Fruit fly (Drosophila melanogaster) whole organism, embryonic: ENCODE measurements around the gene Cyp313a3.

Experiments
- Adf1 ChIP-seq: fragments of 200-800 bp; sonication (Bioruptor generic); IDR thresholded peaks from 2 replicates; pipeline ENCODE4 v1.3.6; 2022; ENCODE audit warnings: missing biosample characterization, missing genetic modification characterization
- Bgb ChIP-seq: fragments of 200-800 bp; sonication (Bioruptor generic); IDR thresholded peaks from 2 replicates; pipeline ENCODE4 v1.3.6; 2022; ENCODE audit warnings: missing biosample characterization, missing genetic modification characterization; ENCODE audit not compliant: partially characterized antibody
- CG10209 ChIP-seq: fragments of 200-800 bp; sonication (Bioruptor generic); optimal IDR thresholded peaks from 3 replicates; lab custom pipeline; 2017; ENCODE audit warnings: missing biosample characterization, mild to moderate bottlenecking, missing genetic modification characterization, missing genetic modification reagents
- CG11085 ChIP-seq: fragments of 200-800 bp; sonication (Bioruptor generic); IDR thresholded peaks from 2 replicates; pipeline ENCODE4 v1.3.6; 2022; ENCODE audit warnings: missing biosample characterization, missing genetic modification characterization
- CG12071 ChIP-seq: fragments of 200-800 bp; sonication (Bioruptor generic); optimal IDR thresholded peaks from 3 replicates; lab custom pipeline; 2018; ENCODE audit warnings: missing biosample characterization, mild to moderate bottlenecking, missing genetic modification characterization
- CG12236 ChIP-seq: fragments of 200-800 bp; sonication (Bioruptor generic); optimal IDR thresholded peaks from 2 replicates; lab custom pipeline; 2016; ENCODE audit warnings: missing biosample characterization, missing genetic modification characterization
- CG13287 ChIP-seq: fragments of 200-800 bp; sonication (Bioruptor generic); IDR thresholded peaks from 2 replicates; pipeline ENCODE4 v1.3.6; 2022; ENCODE audit warnings: missing biosample characterization, missing genetic modification characterization; ENCODE audit not compliant: partially characterized antibody
- CG15601 ChIP-seq: fragments of 200-800 bp; sonication (Bioruptor generic); optimal IDR thresholded peaks from 3 replicates; lab custom pipeline; 2019; ENCODE audit warnings: missing biosample characterization, mild to moderate bottlenecking, missing genetic modification characterization, moderate library complexity
- CG1603 ChIP-seq: fragments of 200-800 bp; sonication (Bioruptor generic); optimal IDR thresholded peaks from 2 replicates; lab custom pipeline; 2019; ENCODE audit warnings: missing biosample characterization, mild to moderate bottlenecking, missing genetic modification characterization, moderate library complexity
- CG1832 ChIP-seq: fragments of 200-800 bp; sonication (Bioruptor generic); optimal IDR thresholded peaks from 2 replicates; lab custom pipeline; 2017; ENCODE audit warnings: missing biosample characterization, mild to moderate bottlenecking, missing genetic modification characterization, inconsistent platforms
- CG2199 ChIP-seq: fragments of 200-800 bp; sonication (Bioruptor generic); IDR thresholded peaks from 3 replicates; pipeline ENCODE4 v1.3.6; 2022; ENCODE audit warnings: missing biosample characterization, missing genetic modification characterization
- CG3407 ChIP-seq: fragments of 200-800 bp; sonication (Bioruptor generic); optimal IDR thresholded peaks from 2 replicates; lab custom pipeline; 2018; ENCODE audit warnings: missing biosample characterization, mild to moderate bottlenecking, missing genetic modification characterization
- CG34376 ChIP-seq: fragments of 200-800 bp; sonication (Bioruptor generic); optimal IDR thresholded peaks from 2 replicates; lab custom pipeline; 2018; ENCODE audit warnings: missing biosample characterization, mild to moderate bottlenecking, missing genetic modification characterization
- CG4360 ChIP-seq: fragments of 200-800 bp; sonication (Bioruptor generic); IDR thresholded peaks from 2 replicates; pipeline ENCODE4 v1.3.6; 2022; ENCODE audit warnings: missing biosample characterization, missing genetic modification characterization
- CG43689 ChIP-seq: fragments of 200-800 bp; sonication (Bioruptor generic); IDR thresholded peaks from 2 replicates; pipeline ENCODE4 v1.3.6; 2022; ENCODE audit warnings: missing biosample characterization, missing genetic modification characterization
- CG6175 ChIP-seq: fragments of 200-800 bp; sonication (Bioruptor generic); IDR thresholded peaks from 3 replicates; pipeline ENCODE4 v1.3.6; 2022; ENCODE audit warnings: missing biosample characterization, missing genetic modification characterization
- CG7786 ChIP-seq: fragments of 200-800 bp; sonication (Bioruptor generic); optimal IDR thresholded peaks from 2 replicates; lab custom pipeline; 2016; ENCODE audit warnings: missing biosample characterization, missing genetic modification characterization
- CG9437 ChIP-seq: fragments of 200-800 bp; sonication (Bioruptor generic); optimal IDR thresholded peaks from 2 replicates; lab custom pipeline; 2018; ENCODE audit warnings: missing biosample characterization, mild to moderate bottlenecking, missing genetic modification characterization
- CTCF ChIP-seq: fragments of 200-800 bp; sonication (Bioruptor generic); optimal IDR thresholded peaks from 2 replicates; lab custom pipeline; 2017; ENCODE audit warnings: missing biosample characterization, mild to moderate bottlenecking, missing genetic modification characterization, moderate library complexity
- D ChIP-seq, 2 experiments: fragments of 200-800 bp in 1 of 2; fragments of >200 bp in 1 of 2; sonication (Bioruptor generic) in 1 of 2; optimal IDR thresholded peaks; 2 replicates in 1 of 2; 3 replicates in 1 of 2; lab custom pipeline; 2017; ENCODE audit warnings: mild to moderate bottlenecking in 1 of 2, missing biosample characterization in 1 of 2, missing genetic modification characterization in 1 of 2, missing genetic modification reagents in 1 of 2
- Deaf1 ChIP-seq: fragments of 200-800 bp; optimal IDR thresholded peaks from 3 replicates; lab custom pipeline; 2019; ENCODE audit warnings: missing biosample characterization, mild to moderate bottlenecking, missing genetic modification characterization, moderate library complexity
- Hr78 ChIP-seq, 2 experiments: fragments of 200-800 bp in 1 of 2; fragments of >200 bp in 1 of 2; sonication (Bioruptor generic) in 1 of 2; optimal IDR thresholded peaks; 2 replicates each; lab custom pipeline; 2017 to 2019; ENCODE audit warnings: missing biosample characterization in 2 of 2, missing genetic modification characterization in 2 of 2, mild to moderate bottlenecking in 1 of 2, moderate library complexity in 1 of 2
- Jarid2 ChIP-seq: fragments of 200-800 bp; sonication (Bioruptor generic); optimal IDR thresholded peaks from 3 replicates; lab custom pipeline; 2017; ENCODE audit warnings: mild to moderate bottlenecking, missing biosample characterization, missing genetic modification reagents, missing genetic modification characterization
- Kr ChIP-seq: fragments of 200-800 bp; sonication (Bioruptor generic); optimal IDR thresholded peaks from 2 replicates; lab custom pipeline; 2017; ENCODE audit warnings: missing biosample characterization, mild to moderate bottlenecking, missing genetic modification characterization
- Nf-YA ChIP-seq: fragments of 200-800 bp; sonication (Bioruptor generic); IDR thresholded peaks from 2 replicates; pipeline ENCODE4 v1.3.6; 2022; ENCODE audit warnings: missing biosample characterization, missing genetic modification characterization
- Nf-YB ChIP-seq: fragments of 200-800 bp; sonication (Bioruptor generic); optimal IDR thresholded peaks from 3 replicates; lab custom pipeline; 2019; ENCODE audit warnings: missing biosample characterization, mild to moderate bottlenecking, missing genetic modification characterization, moderate library complexity
- Opbp ChIP-seq: fragments of 200-800 bp; sonication (Bioruptor generic); IDR thresholded peaks from 3 replicates; pipeline ENCODE4 v1.3.6; 2022; ENCODE audit warnings: missing biosample characterization, missing genetic modification characterization; ENCODE audit not compliant: partially characterized antibody
- Trl ChIP-seq, 3 experiments: fragments of >200 bp in 2 of 3; fragments of 200-800 bp in 1 of 3; sonication (Bioruptor generic) in 1 of 3; optimal IDR thresholded peaks; 2 replicates in 1 of 3; 3 replicates in 2 of 3; lab custom pipeline; 2016 to 2017; ENCODE audit warnings: missing biosample characterization in 1 of 3, missing genetic modification characterization in 1 of 3
- Vsx1 ChIP-seq: fragments of 200-800 bp; sonication (Bioruptor generic); optimal IDR thresholded peaks from 2 replicates; lab custom pipeline; 2017; ENCODE audit warnings: missing biosample characterization, mild to moderate bottlenecking, missing genetic modification characterization, missing genetic modification reagents
- YL-1 ChIP-seq: fragments of 200-800 bp; sonication (Bioruptor generic); optimal IDR thresholded peaks from 3 replicates; lab custom pipeline; 2017; ENCODE audit warnings: missing biosample characterization, mild to moderate bottlenecking, missing genetic modification characterization
- bbx ChIP-seq: fragments of 200-800 bp; sonication (Bioruptor generic); IDR thresholded peaks from 2 replicates; pipeline ENCODE4 v1.3.6; 2022; ENCODE audit warnings: missing biosample characterization, missing genetic modification characterization; ENCODE audit not compliant: partially characterized antibody
- cad ChIP-seq: fragments of >200 bp; optimal IDR thresholded peaks from 2 replicates; lab custom pipeline; 2017; ENCODE audit warnings: missing biosample characterization, missing genetic modification characterization
- cg ChIP-seq: fragments of 200-800 bp; sonication (Bioruptor generic); optimal IDR thresholded peaks from 3 replicates; lab custom pipeline; 2019; ENCODE audit warnings: missing biosample characterization, mild to moderate bottlenecking, missing genetic modification characterization, moderate library complexity
- chinmo ChIP-seq: fragments of 200-800 bp; sonication (Bioruptor generic); IDR thresholded peaks from 4 replicates; pipeline ENCODE4 v1.3.6; 2022; ENCODE audit warnings: missing biosample characterization, missing genetic modification characterization; ENCODE audit not compliant: partially characterized antibody
- crol ChIP-seq: fragments of 200-800 bp; sonication (Bioruptor generic); IDR thresholded peaks from 2 replicates; pipeline ENCODE4 v1.3.6; 2022; ENCODE audit warnings: missing biosample characterization, missing genetic modification characterization
- grn ChIP-seq: fragments of 200-800 bp; sonication (Bioruptor generic); optimal IDR thresholded peaks from 3 replicates; lab custom pipeline; 2017; ENCODE audit warnings: missing biosample characterization, missing genetic modification characterization
- her ChIP-seq: fragments of 200-800 bp; sonication (Bioruptor generic); optimal IDR thresholded peaks from 2 replicates; lab custom pipeline; 2016; ENCODE audit warnings: missing biosample characterization, missing genetic modification characterization
- phol ChIP-seq: fragments of 200-800 bp; sonication (Bioruptor generic); optimal IDR thresholded peaks from 3 replicates; lab custom pipeline; 2018; ENCODE audit warnings: missing biosample characterization, mild to moderate bottlenecking, missing genetic modification characterization, moderate library complexity
- salm ChIP-seq: fragments of 200-800 bp; sonication (Bioruptor generic); optimal IDR thresholded peaks from 2 replicates; lab custom pipeline; 2018; ENCODE audit warnings: missing biosample characterization, mild to moderate bottlenecking, missing genetic modification characterization
- seq ChIP-seq: fragments of 200-800 bp; sonication (Bioruptor generic); IDR thresholded peaks from 2 replicates; pipeline ENCODE4 v1.3.6; 2022; ENCODE audit warnings: missing biosample characterization, missing genetic modification characterization
- sna ChIP-seq: fragments of 200-800 bp; sonication (Bioruptor generic); IDR thresholded peaks from 2 replicates; pipeline ENCODE4 v1.3.6; 2022; ENCODE audit warnings: missing biosample characterization, missing genetic modification characterization; ENCODE audit not compliant: partially characterized antibody
- tll ChIP-seq, 2 experiments: fragments of 200-800 bp in 1 of 2; fragments of >200 bp in 1 of 2; sonication (Bioruptor generic) in 1 of 2; optimal IDR thresholded peaks; 2 replicates each; lab custom pipeline; 2017 to 2019; ENCODE audit warnings: missing biosample characterization in 2 of 2, missing genetic modification characterization in 2 of 2, mild to moderate bottlenecking in 1 of 2, moderate library complexity in 1 of 2
- tna ChIP-seq: fragments of 200-800 bp; sonication (Bioruptor generic); IDR thresholded peaks from 2 replicates; pipeline ENCODE4 v1.3.6; 2022; ENCODE audit warnings: missing biosample characterization, missing genetic modification characterization; ENCODE audit not compliant: partially characterized antibody
- unpg ChIP-seq: fragments of 200-800 bp; sonication (Bioruptor generic); optimal IDR thresholded peaks from 3 replicates; lab custom pipeline; 2018; ENCODE audit warnings: missing biosample characterization, mild to moderate bottlenecking, missing genetic modification characterization, moderate library complexity
- wor ChIP-seq: fragments of 200-800 bp; sonication (Bioruptor generic); IDR thresholded peaks from 2 replicates; pipeline ENCODE4 v1.3.6; 2022; ENCODE audit warnings: missing biosample characterization, missing genetic modification characterization
- zen ChIP-seq: fragments of 200-800 bp; sonication (Bioruptor generic); optimal IDR thresholded peaks from 3 replicates; lab custom pipeline; 2018; ENCODE audit warnings: missing biosample characterization, mild to moderate bottlenecking, missing genetic modification characterization, moderate library complexity

Gene Cyp313a3

DNA sequence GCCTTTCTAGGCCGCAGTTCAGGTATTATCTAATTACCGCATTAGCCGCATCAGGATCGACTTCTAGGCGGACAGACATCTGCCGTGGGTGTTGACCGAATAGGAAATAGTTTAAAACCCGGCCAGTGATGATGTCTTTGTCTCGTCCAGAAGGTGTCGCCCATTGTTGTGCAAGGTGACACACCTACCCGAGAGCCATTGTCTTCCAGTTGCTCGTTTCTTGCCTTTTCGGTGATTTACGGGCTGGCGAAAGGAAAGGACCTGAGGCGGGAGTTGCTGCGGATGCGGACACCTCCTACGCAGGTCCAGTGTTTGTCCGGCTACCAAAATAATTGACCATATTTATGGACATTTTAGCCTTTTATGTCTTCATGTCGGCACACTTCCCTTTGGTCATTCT, 9.2 kb upstream of the Cyp313a3 start:
- TF ChIP-seq CG7786 (no peak), Kr (peak; percentile 5), tll (GFP tag; optimal IDR thresholded peaks at IDR 0.05; lab: Kevin White, UChicago) (peak in 1 of 2 experiments; percentile 93), zen (peak; percentile 61), D (optimal IDR thresholded peaks at IDR 0.05; lab: Kevin White, UChicago) (peak; percentile 92), D (GFP tag; optimal IDR thresholded peaks at IDR 0.05; lab: Kevin White, UChicago) (no peak), CG9437 (no peak), CG12236 (GFP tag; lab: Kevin White, UChicago) (no peak), CG13287 (no peak), cad (GFP tag; lab: Kevin White, UChicago) (peak; percentile 83)

- TF ChIP-seq YL-1 (GFP tag; lab: Kevin White, UChicago) (no peak), Bgb (GFP tag; lab: Robert Waterston, UW) (peak; percentile 64; the same call in 1 of the 2 replicates), CG1832 (GFP tag; lab: Kevin White, UChicago) (peak; percentile 78), Nf-YA (GFP tag; lab: Robert Waterston, UW) (peak; percentile 91), seq (GFP tag; lab: Robert Waterston, UW) (0 out of 2 replicates have a peak, but pooled peaks have one; percentile 38), her (GFP tag; lab: Kevin White, UChicago) (no peak), unpg (peak; percentile 12), CG4360 (GFP tag; lab: Robert Waterston, UW) (0 out of 2 replicates have a peak, but pooled peaks have one; percentile 8), CTCF (GFP tag; lab: Kevin White, UChicago) (peak; percentile 36), wor (GFP tag; lab: Robert Waterston, UW) (no peak), Nf-YB (GFP tag; lab: Kevin White, UChicago) (peak; percentile 98), tna (GFP tag; lab: Robert Waterston, UW) (peak; percentile 27; the same call in 1 of the 2 replicates), sna (GFP tag; lab: Robert Waterston, UW) (0 out of 2 replicates have a peak, but pooled peaks have one; percentile 14), bbx (peak; percentile 57; the same call in 1 of the 2 replicates), CG2199 (peak; percentile 87; the same call in 2 of the 3 replicates), Jarid2 (GFP tag; lab: Kevin White, UChicago) (peak; percentile 84), Hr78 (GFP tag; optimal IDR thresholded peaks at IDR 0.05; lab: Kevin White, UChicago) (peak in 1 of 2 experiments; percentile 62), phol (tag; lab: Kevin White, UChicago) (no peak), CG12071 (GFP tag; lab: Kevin White, UChicago) (peak; percentile 12), CG13287 (peak; percentile 13; the same call in 1 of the 2 replicates), Deaf1 (peak; percentile 82), salm (no peak), Vsx1 (peak; percentile 2), cg (peak; percentile 65), CG6175 (peak; percentile 22; the same call in 1 of the 3 replicates), CG15601 (tag; lab: Kevin White, UChicago) (no peak), grn (peak; percentile 17), chinmo (GFP tag; lab: Robert Waterston, UW) (0 out of 4 replicates have a peak, but pooled peaks have one; percentile 77), CG1603 (tag; lab: Kevin White, UChicago) (peak; percentile 10), CG34376 (GFP tag; lab: Kevin White, UChicago) (peak; percentile 76), Opbp (GFP tag; lab: Robert Waterston, UW) (0 out of 3 replicates have a peak, but pooled peaks have one; percentile 10), CG11085 (GFP tag; lab: Robert Waterston, UW) (no peak), crol (GFP tag; lab: Robert Waterston, UW) (peak; percentile 97), Adf1 (GFP tag; lab: Robert Waterston, UW) (peak; percentile 37; the same call in 1 of the 2 replicates), CG43689 (GFP tag; lab: Robert Waterston, UW) (no peak), CG3407 (GFP tag; lab: Kevin White, UChicago) (no peak), Trl (optimal IDR thresholded peaks at IDR 0.05; lab: Kevin White, UChicago) (peak; percentile 59 to 69), Trl (GFP tag; optimal IDR thresholded peaks at IDR 0.05; lab: Kevin White, UChicago) (no peak), CG10209 (GFP tag; lab: Kevin White, UChicago) (no peak)
Observed at dm6 chr3R:12244468-12245060, 5.5 kb upstream of the Cyp313a3 start.
